1 fruit fly cellular context compared by ENCODE assay signal in the genomic region with DNA sequence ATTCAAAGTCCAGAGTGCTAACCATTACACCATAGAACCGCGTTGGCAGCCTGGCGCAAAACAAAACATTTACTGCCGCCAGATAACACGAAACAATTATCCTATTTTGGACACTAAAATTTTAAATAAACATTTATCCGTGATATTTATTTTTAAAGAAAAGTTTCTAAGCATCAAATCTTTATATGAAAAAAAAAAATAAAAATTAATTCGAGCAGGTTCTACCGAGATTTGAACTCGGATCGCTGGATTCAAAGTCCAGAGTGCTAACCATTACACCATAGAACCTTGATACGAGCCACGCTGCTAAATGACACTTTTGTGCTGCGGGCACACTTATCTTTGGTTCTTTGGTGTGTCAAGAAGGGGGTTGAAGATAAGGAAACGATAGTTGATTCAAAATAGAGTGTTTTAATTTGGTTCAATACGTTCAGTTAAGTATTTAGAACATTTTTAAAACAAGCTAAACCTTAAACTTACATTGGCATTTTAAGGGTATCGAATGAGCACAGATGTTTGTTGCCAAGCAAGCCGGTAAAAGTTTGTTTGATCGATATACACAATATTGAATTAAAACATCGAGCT.
A peak's percentile ranks its signal among the peaks of the same experiment; 100 is the strongest.
TF ChIP-seq lines count a peak whose summit lies in the region.

A gene (plus strand): TSS at position 535 of the 585 bp plus-strand sequence.

TF ChIP-seq in whole organism, embryonic, 481 proteins besides CTCF, POLR2A, EP300 and RAD21 (continued from another document):
- TF ChIP-seq sqz (GFP tag; optimal IDR thresholded peaks at IDR 0.05; lab: Kevin White, UChicago) (peak; percentile 81), sna (GFP tag; IDR thresholded peaks at IDR 0.05; lab: Robert Waterston, UW; ENCODE audit: partially characterized antibody) (peak; percentile 65), vnd (GFP tag; IDR thresholded peaks at IDR 0.05; lab: Robert Waterston, UW; ENCODE audit: partially characterized antibody) (peak; percentile 76; the same call in 2 of the 3 replicates), eyg (GFP tag; optimal IDR thresholded peaks at IDR 0.05; lab: Kevin White, UChicago) (no peak), Spps (tag; optimal IDR thresholded peaks at IDR 0.05; lab: Kevin White, UChicago) (peak; percentile 20), Eip74EF (GFP tag; optimal IDR thresholded peaks at IDR 0.05; lab: Kevin White, UChicago) (peak in 1 of 2 experiments; percentile 72), crol (GFP tag; IDR thresholded peaks at IDR 0.05; lab: Robert Waterston, UW) (peak; percentile 61; the same call in 1 of the 2 replicates), CG17361 (GFP tag; IDR thresholded peaks at IDR 0.05; lab: Robert Waterston, UW) (no peak), CG2712 (tag; optimal IDR thresholded peaks at IDR 0.05; lab: Kevin White, UChicago) (peak; percentile 43), pros (GFP tag; optimal IDR thresholded peaks at IDR 0.05; lab: Kevin White, UChicago) (peak; percentile 71), CG12391 (tag; optimal IDR thresholded peaks at IDR 0.05; lab: Kevin White, UChicago) (peak; percentile 57), BEAF-32 (GFP tag; optimal IDR thresholded peaks at IDR 0.05; lab: Kevin White, UChicago) (no peak), CG6854 (GFP tag; optimal IDR thresholded peaks at IDR 0.05; lab: Kevin White, UChicago) (peak; percentile 43), ato (GFP tag; IDR thresholded peaks at IDR 0.05; lab: Robert Waterston, UW; ENCODE audit: partially characterized antibody) (peak; percentile 74; the same call in 1 of the 2 replicates), zf30C (GFP tag; optimal IDR thresholded peaks at IDR 0.05; lab: Kevin White, UChicago) (no peak), Med (GFP tag; lab: Kevin White, UChicago) (peak; percentile 51), Scr (GFP tag; IDR thresholded peaks at IDR 0.05; lab: Robert Waterston, UW; ENCODE audit: partially characterized antibody) (peak; percentile 77), PHDP (tag; optimal IDR thresholded peaks at IDR 0.05; lab: Kevin White, UChicago) (peak; percentile 30), CG18262 (tag; optimal IDR thresholded peaks at IDR 0.05; lab: Kevin White, UChicago) (peak; percentile 22), nerfin-2 (GFP tag; IDR thresholded peaks at IDR 0.05; lab: Robert Waterston, UW; ENCODE audit: partially characterized antibody) (peak; percentile 64; the same call in 1 of the 2 replicates), Xrp1 (GFP tag; IDR thresholded peaks at IDR 0.05; lab: Robert Waterston, UW) (0 out of 2 replicates have a peak, but pooled peaks have one; percentile 9), Pdp1 (GFP tag; optimal IDR thresholded peaks at IDR 0.05; lab: Kevin White, UChicago) (peak in 1 of 2 experiments; percentile 1), BtbVII (GFP tag; optimal IDR thresholded peaks at IDR 0.05; lab: Kevin White, UChicago) (peak; percentile 24), CG6791 (GFP tag; IDR thresholded peaks at IDR 0.05; lab: Robert Waterston, UW; ENCODE audit: partially characterized antibody) (peak; percentile 90), unpg (GFP tag; optimal IDR thresholded peaks at IDR 0.05; lab: Kevin White, UChicago) (peak; percentile 30), scrt (GFP tag; optimal IDR thresholded peaks at IDR 0.05; lab: Kevin White, UChicago) (peak; percentile 13), CG34376 (GFP tag; optimal IDR thresholded peaks at IDR 0.05; lab: Kevin White, UChicago) (peak; percentile 85), corto (GFP tag; optimal IDR thresholded peaks at IDR 0.05; lab: Kevin White, UChicago) (peak; percentile 55), CG16815 (GFP tag; optimal IDR thresholded peaks at IDR 0.05; lab: Kevin White, UChicago) (no peak), sens (GFP tag; lab: Kevin White, UChicago) (peak; percentile 69), Dek (tag; optimal IDR thresholded peaks at IDR 0.05; lab: Kevin White, UChicago) (peak; percentile 29), NC2α (GFP tag; optimal IDR thresholded peaks at IDR 0.05; lab: Kevin White, UChicago) (no peak), lbe (GFP tag; optimal IDR thresholded peaks at IDR 0.05; lab: Kevin White, UChicago) (peak; percentile 64), nom (GFP tag; optimal IDR thresholded peaks at IDR 0.05; lab: Kevin White, UChicago) (peak; percentile 96), Dll (GFP tag; IDR thresholded peaks at IDR 0.05; lab: Robert Waterston, UW; ENCODE audit: partially characterized antibody) (peak; percentile 76), CG10267 (tag; optimal IDR thresholded peaks at IDR 0.05; lab: Kevin White, UChicago) (peak; percentile 28), nau (GFP tag; optimal IDR thresholded peaks at IDR 0.05; lab: Kevin White, UChicago) (peak; percentile 29), stc (GFP tag; IDR thresholded peaks at IDR 0.05; lab: Robert Waterston, UW) (peak; percentile 7; the same call in 1 of the 2 replicates), CG15601 (tag; optimal IDR thresholded peaks at IDR 0.05; lab: Kevin White, UChicago) (peak; percentile 27), Aef1 (GFP tag; IDR thresholded peaks at IDR 0.05; lab: Robert Waterston, UW) (no peak), exex (tag; optimal IDR thresholded peaks at IDR 0.05; lab: Kevin White, UChicago) (peak; percentile 61)
